Worm (Caenorhabditis elegans) whole organism, mixed stage, embryonic: Measurements from ENCODE around the gene larp-1.

Experiments
- blmp-1 ChIP-seq: fragments of 150-350 bp; optimal IDR thresholded peaks from 2 replicates; lab custom pipeline; 2014; ENCODE audit warnings: missing biosample characterization, missing genetic modification characterization
- ceh-39 ChIP-seq: fragments of 150-350 bp; optimal IDR thresholded peaks from 2 replicates; lab custom pipeline; 2014; ENCODE audit warnings: missing biosample characterization, missing genetic modification characterization
- ceh-43 ChIP-seq: fragments of 200-800 bp; sonication (Bioruptor generic); optimal IDR thresholded peaks from 2 replicates; lab custom pipeline; 2018; ENCODE audit warnings: mild to moderate bottlenecking, missing genetic modification characterization, moderate library complexity, missing compliant biosample characterization
- ceh-83 ChIP-seq: fragments of 200-800 bp; sonication (Bioruptor generic); optimal IDR thresholded peaks from 2 replicates; lab custom pipeline; 2018; ENCODE audit warnings: mild to moderate bottlenecking, missing genetic modification characterization, missing compliant biosample characterization
- cnd-1 ChIP-seq: fragments of 200-800 bp; sonication (Bioruptor generic); optimal IDR thresholded peaks from 2 replicates; lab custom pipeline; 2018; ENCODE audit warnings: mild to moderate bottlenecking, missing genetic modification characterization, missing compliant biosample characterization
- drap-1 ChIP-seq: fragments of 200-800 bp; sonication (Bioruptor generic); optimal IDR thresholded peaks from 3 replicates; lab custom pipeline; 2018; ENCODE audit warnings: mild to moderate bottlenecking, missing genetic modification characterization, missing compliant biosample characterization
- elt-1 ChIP-seq: sonication (generic microtip); optimal IDR thresholded peaks from 2 replicates; lab custom pipeline; 2017; ENCODE audit warnings: missing genetic modification characterization, mild to moderate bottlenecking, missing compliant biosample characterization, antibody characterized with exemption, moderate library complexity, borderline replicate concordance; ENCODE audit not compliant: insufficient read depth
- elt-3 ChIP-seq: fragments of 150-350 bp; optimal IDR thresholded peaks from 2 replicates; lab custom pipeline; 2014; ENCODE audit warnings: missing biosample characterization, missing genetic modification characterization
- flh-1 ChIP-seq: fragments of 200-800 bp; sonication (Bioruptor generic); optimal IDR thresholded peaks from 2 replicates; lab custom pipeline; 2018; ENCODE audit warnings: mild to moderate bottlenecking, missing genetic modification characterization, moderate library complexity, missing compliant biosample characterization
- lin-13 ChIP-seq: fragments of 150-350 bp; optimal IDR thresholded peaks from 2 replicates; lab custom pipeline; 2014; ENCODE audit warnings: missing biosample characterization, missing genetic modification characterization
- lsy-2 ChIP-seq: fragments of 150-350 bp; optimal IDR thresholded peaks from 2 replicates; lab custom pipeline; 2014; ENCODE audit warnings: missing biosample characterization, missing genetic modification characterization
- mab-5 ChIP-seq: fragments of 150-350 bp; optimal IDR thresholded peaks from 2 replicates; lab custom pipeline; 2014; ENCODE audit warnings: missing biosample characterization, missing genetic modification characterization
- mep-1 ChIP-seq: fragments of 150-350 bp; optimal IDR thresholded peaks from 2 replicates; lab custom pipeline; 2017; ENCODE audit warnings: missing biosample characterization, missing genetic modification reagents, missing genetic modification characterization, inconsistent platforms
- mls-2 ChIP-seq: sonication (generic microtip); optimal IDR thresholded peaks from 2 replicates; lab custom pipeline; 2016; ENCODE audit warnings: mild to moderate bottlenecking, missing genetic modification characterization, moderate library complexity, missing compliant biosample characterization
- nhr-12 ChIP-seq: fragments of 150-350 bp; optimal IDR thresholded peaks from 2 replicates; lab custom pipeline; 2014; ENCODE audit warnings: missing biosample characterization, missing genetic modification characterization
- nhr-2 ChIP-seq: fragments of 150-350 bp; optimal IDR thresholded peaks from 2 replicates; lab custom pipeline; 2014; ENCODE audit warnings: missing biosample characterization, missing genetic modification characterization
- nhr-237 ChIP-seq: fragments of 150-350 bp; optimal IDR thresholded peaks from 2 replicates; lab custom pipeline; 2014; ENCODE audit warnings: missing biosample characterization, missing genetic modification characterization
- nhr-28 ChIP-seq: fragments of 150-350 bp; optimal IDR thresholded peaks from 2 replicates; lab custom pipeline; 2014; ENCODE audit warnings: missing biosample characterization, missing genetic modification characterization
- nhr-76 ChIP-seq: sonication (generic microtip); optimal IDR thresholded peaks from 2 replicates; lab custom pipeline; 2017; ENCODE audit warnings: missing biosample characterization, missing genetic modification characterization
- pha-4 ChIP-seq: fragments of 150-350 bp; optimal IDR thresholded peaks from 2 replicates; lab custom pipeline; 2018; ENCODE audit warnings: missing biosample characterization, missing genetic modification reagents, missing genetic modification characterization
- sem-2 ChIP-seq: fragments of 200-800 bp; sonication (Bioruptor generic); optimal IDR thresholded peaks from 2 replicates; lab custom pipeline; 2018; ENCODE audit warnings: mild to moderate bottlenecking, missing genetic modification characterization, missing compliant biosample characterization
- snpc-4 ChIP-seq: fragments of 150-350 bp; optimal IDR thresholded peaks from 2 replicates; lab custom pipeline; 2014; ENCODE audit warnings: missing biosample characterization, missing genetic modification characterization
- sptf-1 ChIP-seq: sonication (generic microtip); optimal IDR thresholded peaks from 2 replicates; lab custom pipeline; 2017; ENCODE audit warnings: mild to moderate bottlenecking, missing genetic modification characterization, moderate library complexity, missing compliant biosample characterization
- unc-120 ChIP-seq: sonication (generic microtip); optimal IDR thresholded peaks from 2 replicates; lab custom pipeline; 2017; ENCODE audit warnings: missing genetic modification characterization, missing compliant biosample characterization; ENCODE audit not compliant: poor library complexity, severe bottlenecking
- unc-39 ChIP-seq: fragments of 150-350 bp; optimal IDR thresholded peaks from 2 replicates; lab custom pipeline; 2014; ENCODE audit warnings: missing biosample characterization, missing genetic modification characterization
- unc-62 ChIP-seq: fragments of 150-350 bp; optimal IDR thresholded peaks from 2 replicates; lab custom pipeline; 2014; ENCODE audit warnings: missing biosample characterization, missing genetic modification reagents, missing genetic modification characterization
- zip-8 ChIP-seq: fragments of 150-350 bp; optimal IDR thresholded peaks from 2 replicates; lab custom pipeline; 2014; ENCODE audit warnings: missing biosample characterization, missing genetic modification characterization
- ztf-11 ChIP-seq: fragments of 150-350 bp; optimal IDR thresholded peaks from 2 replicates; lab custom pipeline; 2014; ENCODE audit warnings: missing biosample characterization, missing genetic modification characterization

Gene larp-1

ce11 chrIII:5008730-5009129, 8.7 kb downstream of the larp-1 start, which contains the start of gene R144.11:
Gene R144.11, minus strand, starts transcription at chrIII:5008830.
- TF ChIP-seq unc-120 (tag; lab: Kevin White, UChicago) (no peak), unc-39 (no peak), lin-13 (tag; lab: Kevin White, UChicago) (no peak), nhr-237 (no peak), mls-2 (tag; lab: Kevin White, UChicago) (no peak), ceh-39 (tag; lab: Kevin White, UChicago) (no peak), nhr-28 (tag; lab: Kevin White, UChicago) (no peak), nhr-2 (tag; lab: Kevin White, UChicago) (no peak), lsy-2 (tag; lab: Kevin White, UChicago) (no peak), drap-1 (no peak), blmp-1 (tag; lab: Kevin White, UChicago) (no peak), zip-8 (no peak), elt-3 (tag; lab: Kevin White, UChicago) (no peak), nhr-12 (tag; lab: Kevin White, UChicago) (no peak), flh-1 (GFP tag; lab: Kevin White, UChicago) (no peak), mep-1 (tag; lab: Kevin White, UChicago) (no peak), cnd-1 (tag; lab: Kevin White, UChicago) (no peak)

- TF ChIP-seq nhr-12 (tag; lab: Kevin White, UChicago) (no peak), sem-2 (no peak), ztf-11 (tag; lab: Kevin White, UChicago) (no peak), nhr-76 (tag; lab: Kevin White, UChicago) (no peak), cnd-1 (tag; lab: Kevin White, UChicago) (no peak), drap-1 (no peak), sptf-1 (tag; lab: Kevin White, UChicago) (no peak), snpc-4 (no peak)
These were observed 10.6 kb downstream of the larp-1 start, which contains the start of gene R144.12 for ce11 chrIII:5006881-5007280. Gene R144.12, minus strand, starts transcription at chrIII:5006981.

- TF ChIP-seq mep-1 (tag; lab: Kevin White, UChicago) (no peak), elt-1 (tag; lab: Kevin White, UChicago) (no peak)
These were observed 12.8 kb downstream of the larp-1 start, which contains the start of gene R144.6 for ce11 chrIII:5004621-5005020. Gene R144.6, minus strand, starts transcription at chrIII:5004721.

- TF ChIP-seq zip-8, result no peak
- TF ChIP-seq mab-5 (tag; lab: Kevin White, UChicago), result no peak
- no peak for TF ChIP-seq blmp-1 (tag; lab: Kevin White, UChicago)
These were observed 15.2 kb downstream of the larp-1 start, which contains the start of gene R144.10 for ce11 chrIII:5002231-5002630. Gene R144.10, minus strand, starts transcription at chrIII:5002331.

- TF ChIP-seq pha-4 (tag; lab: Kevin White, UChicago) (no peak), elt-1 (tag; lab: Kevin White, UChicago) (no peak), ceh-43 (GFP tag; lab: Kevin White, UChicago) (no peak), zip-8 (no peak), mls-2 (tag; lab: Kevin White, UChicago) (no peak), unc-62 (GFP tag; lab: Kevin White, UChicago) (no peak)
These were observed 18.5 kb downstream of the larp-1 start, which contains the start of gene smcr-8 for ce11 chrIII:4998956-4999425. Gene smcr-8, plus strand, starts transcription at chrIII:4999375.

- TF ChIP-seq lsy-2 (tag; lab: Kevin White, UChicago) (no peak), unc-62 (GFP tag; lab: Kevin White, UChicago) (no peak), ceh-83 (no peak)
These were observed 19.2 kb downstream of the larp-1 start, which contains the start of gene tmem-131 for ce11 chrIII:4998111-4998859. Gene tmem-131, minus strand, starts transcription at chrIII:4998161.
